Fruit fly (Drosophila melanogaster) whole organism, embryonic: ENCODE results near the gene CG4594.

ENCODE experiments used
- CG10366 ChIP-seq: fragments of 200-800 bp; sonication (Bioruptor generic); IDR thresholded peaks from 2 replicates; pipeline ENCODE4 v1.3.6; 2022; ENCODE audit warnings: missing biosample characterization, missing genetic modification characterization
- CG11093 ChIP-seq: fragments of 200-800 bp; sonication (Bioruptor generic); IDR thresholded peaks from 3 replicates; pipeline ENCODE4 v1.3.6; 2022; ENCODE audit warnings: missing biosample characterization, missing genetic modification characterization
- CG11247 ChIP-seq: fragments of 200-800 bp; sonication (Bioruptor generic); IDR thresholded peaks from 2 replicates; pipeline ENCODE4 v1.3.6; 2022; ENCODE audit warnings: missing biosample characterization, missing genetic modification characterization
- CG12155 ChIP-seq: fragments of 200-800 bp; sonication (Bioruptor generic); optimal IDR thresholded peaks from 3 replicates; lab custom pipeline; 2016; ENCODE audit warnings: missing biosample characterization, missing genetic modification characterization
- CG12942 ChIP-seq: fragments of 200-800 bp; sonication (Bioruptor generic); optimal IDR thresholded peaks from 3 replicates; lab custom pipeline; 2016; ENCODE audit warnings: missing biosample characterization, missing genetic modification characterization
- CG13123 ChIP-seq: fragments of 200-800 bp; sonication (Bioruptor generic); optimal IDR thresholded peaks from 2 replicates; lab custom pipeline; 2016; ENCODE audit warnings: missing biosample characterization, missing genetic modification characterization
- CG13424 ChIP-seq: fragments of 200-800 bp; sonication (Bioruptor generic); optimal IDR thresholded peaks from 2 replicates; lab custom pipeline; 2019; ENCODE audit warnings: missing biosample characterization, mild to moderate bottlenecking, missing genetic modification characterization, moderate library complexity
- CG16815 ChIP-seq: fragments of 200-800 bp; sonication (Bioruptor generic); optimal IDR thresholded peaks from 3 replicates; lab custom pipeline; 2017; ENCODE audit warnings: missing biosample characterization, mild to moderate bottlenecking, missing genetic modification characterization
- CG31388 ChIP-seq: fragments of 200-800 bp; sonication (Bioruptor generic); optimal IDR thresholded peaks from 2 replicates; lab custom pipeline; 2016; ENCODE audit warnings: missing biosample characterization, missing genetic modification characterization
- CG3726 ChIP-seq: fragments of 200-800 bp; sonication (Bioruptor generic); IDR thresholded peaks from 3 replicates; pipeline ENCODE4, ENCODE4 v1.3.6; 2022; ENCODE audit warnings: missing biosample characterization, missing genetic modification characterization
- CG3995 ChIP-seq: fragments of 200-800 bp; sonication (Bioruptor generic); optimal IDR thresholded peaks from 3 replicates; lab custom pipeline; 2016; ENCODE audit warnings: missing biosample characterization, missing genetic modification characterization
- CG6175 ChIP-seq: fragments of 200-800 bp; sonication (Bioruptor generic); IDR thresholded peaks from 3 replicates; pipeline ENCODE4 v1.3.6; 2022; ENCODE audit warnings: missing biosample characterization, missing genetic modification characterization
- CG6254 ChIP-seq: fragments of 200-800 bp; sonication (Bioruptor generic); optimal IDR thresholded peaks from 3 replicates; lab custom pipeline; 2017; ENCODE audit warnings: mild to moderate bottlenecking, missing biosample characterization, missing genetic modification reagents, missing genetic modification characterization
- CG6791 ChIP-seq: fragments of 200-800 bp; sonication (Bioruptor generic); IDR thresholded peaks from 3 replicates; pipeline ENCODE4 v1.3.6; 2022; ENCODE audit warnings: missing biosample characterization, missing genetic modification characterization; ENCODE audit not compliant: partially characterized antibody
- CG7271 ChIP-seq: fragments of 200-800 bp; sonication (Bioruptor generic); optimal IDR thresholded peaks from 2 replicates; lab custom pipeline; 2018; ENCODE audit warnings: missing biosample characterization, mild to moderate bottlenecking, missing genetic modification characterization, moderate library complexity
- CG7357 ChIP-seq: fragments of 200-800 bp; sonication (Bioruptor generic); IDR thresholded peaks from 3 replicates; pipeline ENCODE4 v1.3.6; 2022; ENCODE audit warnings: missing biosample characterization, missing genetic modification characterization
- CG7745 ChIP-seq: fragments of 200-800 bp; sonication (Bioruptor generic); optimal IDR thresholded peaks from 2 replicates; lab custom pipeline; 2018; ENCODE audit warnings: missing biosample characterization, mild to moderate bottlenecking, missing genetic modification characterization, moderate library complexity
- CG8924 ChIP-seq: fragments of 200-800 bp; optimal IDR thresholded peaks from 3 replicates; lab custom pipeline; 2019; ENCODE audit warnings: missing biosample characterization, mild to moderate bottlenecking, missing genetic modification characterization, moderate library complexity
- CHES-1-like ChIP-seq: fragments of 200-800 bp; sonication (Bioruptor generic); optimal IDR thresholded peaks from 2 replicates; lab custom pipeline; 2016; ENCODE audit warnings: missing biosample characterization, missing genetic modification characterization
- E2f1 ChIP-seq: fragments of 200-800 bp; sonication (Bioruptor generic); IDR thresholded peaks from 2 replicates; pipeline ENCODE4 v1.3.6; 2022; ENCODE audit warnings: missing biosample characterization, missing genetic modification characterization
- Ets97D ChIP-seq: fragments of 200-800 bp; sonication (Bioruptor generic); optimal IDR thresholded peaks from 3 replicates; lab custom pipeline; 2016; ENCODE audit warnings: missing biosample characterization, missing genetic modification characterization
- Lhr ChIP-seq: fragments of 200-800 bp; sonication (Bioruptor generic); optimal IDR thresholded peaks from 3 replicates; lab custom pipeline; 2017; ENCODE audit warnings: mild to moderate bottlenecking, missing biosample characterization, missing genetic modification reagents, missing genetic modification characterization
- Lim3 ChIP-seq: fragments of 200-800 bp; sonication (Bioruptor generic); IDR thresholded peaks from 2 replicates; pipeline ENCODE4 v1.3.6; 2022; ENCODE audit warnings: missing biosample characterization, missing genetic modification characterization
- MESR4 ChIP-seq: fragments of 200-800 bp; sonication (Bioruptor generic); optimal IDR thresholded peaks from 2 replicates; lab custom pipeline; 2018; ENCODE audit warnings: missing biosample characterization, mild to moderate bottlenecking, missing genetic modification characterization, moderate library complexity
- Mrtf ChIP-seq: fragments of 200-800 bp; sonication (Bioruptor generic); IDR thresholded peaks from 3 replicates; pipeline ENCODE4 v1.3.6; 2022; ENCODE audit warnings: missing biosample characterization, missing genetic modification characterization
- Nf-YC ChIP-seq: fragments of 200-800 bp; optimal IDR thresholded peaks from 3 replicates; lab custom pipeline; 2019; ENCODE audit warnings: missing biosample characterization, mild to moderate bottlenecking, missing genetic modification characterization, moderate library complexity
- TFAM ChIP-seq: fragments of 200-800 bp; sonication (Bioruptor generic); optimal IDR thresholded peaks from 2 replicates; lab custom pipeline; 2017; ENCODE audit warnings: missing biosample characterization, missing genetic modification characterization, inconsistent platforms
- Xbp1 ChIP-seq: fragments of 200-800 bp; sonication (Bioruptor generic); optimal IDR thresholded peaks from 3 replicates; lab custom pipeline; 2016; ENCODE audit warnings: missing biosample characterization, mild to moderate bottlenecking, missing genetic modification characterization
- ap ChIP-seq: fragments of 200-800 bp; sonication (Bioruptor generic); IDR thresholded peaks from 2 replicates; pipeline ENCODE4 v1.3.6; 2022; ENCODE audit warnings: missing biosample characterization, missing genetic modification characterization
- cas ChIP-seq: fragments of 200-800 bp; sonication (Bioruptor generic); IDR thresholded peaks from 2 replicates; pipeline ENCODE4 v1.3.6; 2022; ENCODE audit warnings: missing biosample characterization, missing genetic modification characterization
- caup ChIP-seq: fragments of 200-800 bp; sonication (Bioruptor generic); optimal IDR thresholded peaks from 3 replicates; lab custom pipeline; 2017; ENCODE audit warnings: missing biosample characterization, mild to moderate bottlenecking, missing genetic modification characterization, moderate library complexity; ENCODE audit not compliant: severe bottlenecking
- corto ChIP-seq: fragments of 200-800 bp; sonication (Bioruptor generic); optimal IDR thresholded peaks from 2 replicates; lab custom pipeline; 2016; ENCODE audit warnings: missing biosample characterization, mild to moderate bottlenecking, missing genetic modification characterization, moderate library complexity
- cwo ChIP-seq: fragments of 200-800 bp; sonication (Bioruptor generic); optimal IDR thresholded peaks from 3 replicates; lab custom pipeline; 2017; ENCODE audit warnings: missing biosample characterization, missing genetic modification characterization, mild to moderate bottlenecking, moderate library complexity, missing genetic modification reagents
- fru ChIP-seq: fragments of >200 bp; optimal IDR thresholded peaks from 2 replicates; lab custom pipeline; 2017
- hbn ChIP-seq: fragments of 200-800 bp; sonication (Bioruptor generic); IDR thresholded peaks from 2 replicates; pipeline ENCODE4 v1.3.6; 2022; ENCODE audit warnings: missing biosample characterization, missing genetic modification characterization; ENCODE audit not compliant: partially characterized antibody
- hth ChIP-seq: fragments of >200 bp; optimal IDR thresholded peaks from 2 replicates; lab custom pipeline; 2017; ENCODE audit warnings: inconsistent platforms
- kni ChIP-seq: fragments of 200-800 bp; sonication (Bioruptor generic); optimal IDR thresholded peaks from 3 replicates; lab custom pipeline; 2017; ENCODE audit warnings: mild to moderate bottlenecking, missing biosample characterization, missing genetic modification reagents, missing genetic modification characterization
- lbe ChIP-seq: fragments of 200-800 bp; sonication (Bioruptor generic); optimal IDR thresholded peaks from 2 replicates; lab custom pipeline; 2016; ENCODE audit warnings: missing biosample characterization, mild to moderate bottlenecking, missing genetic modification characterization
- lilli ChIP-seq: fragments of 200-800 bp; sonication (Bioruptor generic); optimal IDR thresholded peaks from 3 replicates; lab custom pipeline; 2016; ENCODE audit warnings: missing biosample characterization, missing genetic modification characterization
- maf-S ChIP-seq: fragments of 200-800 bp; sonication (Bioruptor generic); optimal IDR thresholded peaks from 2 replicates; lab custom pipeline; 2016; ENCODE audit warnings: missing biosample characterization, missing genetic modification characterization
- mirr ChIP-seq: fragments of 200-800 bp; sonication (Bioruptor generic); optimal IDR thresholded peaks from 3 replicates; lab custom pipeline; 2018; ENCODE audit warnings: missing biosample characterization, mild to moderate bottlenecking, missing genetic modification characterization
- odd ChIP-seq: fragments of 200-800 bp; sonication (Bioruptor generic); optimal IDR thresholded peaks from 2 replicates; lab custom pipeline; 2017; ENCODE audit warnings: missing biosample characterization, mild to moderate bottlenecking, missing genetic modification characterization
- ranshi ChIP-seq: fragments of 200-800 bp; sonication (Bioruptor generic); IDR thresholded peaks from 2 replicates; pipeline ENCODE4 v1.3.6; 2022; ENCODE audit warnings: missing biosample characterization, missing genetic modification characterization
- run ChIP-seq: fragments of 200-800 bp; sonication (Bioruptor generic); optimal IDR thresholded peaks from 3 replicates; lab custom pipeline; 2018; ENCODE audit warnings: missing biosample characterization, mild to moderate bottlenecking, missing genetic modification characterization
- sc ChIP-seq, 3 experiments: fragments of >200 bp in 2 of 3; fragments of 200-800 bp in 1 of 3; sonication (Bioruptor generic) in 1 of 3; optimal IDR thresholded peaks; 2 replicates in 2 of 3; 3 replicates in 1 of 3; lab custom pipeline; 2017; ENCODE audit warnings: mild to moderate bottlenecking in 1 of 3, missing biosample characterization in 1 of 3, missing genetic modification characterization in 1 of 3, missing genetic modification reagents in 1 of 3
- sens-2 ChIP-seq: fragments of 200-800 bp; sonication (Bioruptor generic); IDR thresholded peaks from 2 replicates; pipeline ENCODE4 v1.3.6; 2022; ENCODE audit warnings: missing biosample characterization, missing genetic modification characterization
- slp2 ChIP-seq: fragments of 200-800 bp; sonication (Bioruptor generic); optimal IDR thresholded peaks from 2 replicates; lab custom pipeline; 2016; ENCODE audit warnings: missing biosample characterization, missing genetic modification characterization
- tap ChIP-seq: fragments of 200-800 bp; optimal IDR thresholded peaks from 3 replicates; lab custom pipeline; 2019; ENCODE audit warnings: missing biosample characterization, mild to moderate bottlenecking, missing genetic modification characterization, moderate library complexity
- tup ChIP-seq: fragments of 200-800 bp; sonication (Bioruptor generic); optimal IDR thresholded peaks from 2 replicates; lab custom pipeline; 2016; ENCODE audit warnings: missing biosample characterization, mild to moderate bottlenecking, missing genetic modification characterization, moderate library complexity
- vvl ChIP-seq: fragments of 200-800 bp; sonication (Bioruptor generic); IDR thresholded peaks from 2 replicates; pipeline ENCODE4 v1.3.6; 2022; ENCODE audit warnings: missing biosample characterization, missing genetic modification characterization

CG4594 gene

DNA sequence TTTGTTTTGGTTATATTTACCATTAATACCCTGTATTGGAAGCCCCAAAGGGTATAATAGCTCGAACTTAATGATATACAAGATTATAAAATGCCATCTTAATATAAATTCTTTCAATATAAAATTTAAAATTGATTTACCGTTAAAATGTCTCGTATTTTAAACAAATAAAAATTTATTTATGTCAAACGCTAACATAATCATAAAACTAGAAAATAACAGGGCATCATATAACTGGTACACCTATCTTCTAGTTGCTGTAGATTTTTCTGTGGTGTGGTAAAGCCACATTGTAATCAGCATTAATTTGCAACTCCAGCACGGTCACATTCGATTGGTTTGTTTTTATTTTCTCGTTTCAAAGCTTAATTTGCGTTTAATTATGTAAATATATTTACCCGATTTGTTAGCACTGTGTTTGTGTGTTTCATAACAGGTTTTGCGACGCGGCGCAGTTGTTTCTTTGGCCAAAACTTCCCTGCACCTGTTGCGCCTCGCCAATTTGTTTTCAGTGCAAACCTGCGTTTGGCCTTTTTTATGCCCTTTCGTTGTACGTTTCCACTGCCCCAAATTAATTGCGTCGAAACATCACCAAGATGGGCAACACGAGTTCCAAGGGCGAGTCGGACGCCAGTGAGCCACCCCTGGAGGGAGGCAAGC, 37.2 kb downstream of the CG4594 start, which contains the start of the genes CG4658 and CG5846 (continued):
- TF ChIP-seq Lim3 (GFP tag; lab: Robert Waterston, UW) = peak; percentile 61; the same call in 1 of the 2 replicates
- TF ChIP-seq hth (lab: Kevin White, UChicago) = no peak
- TF ChIP-seq TFAM (GFP tag; lab: Kevin White, UChicago) = peak; percentile 67
- peak; percentile 80 for TF ChIP-seq Lhr (GFP tag; lab: Kevin White, UChicago)
- TF ChIP-seq CG13123 (GFP tag; lab: Kevin White, UChicago) = peak; percentile 90
- TF ChIP-seq Nf-YC = peak; percentile 81
- TF ChIP-seq CG6791 (GFP tag; lab: Robert Waterston, UW) = no peak
- peak; percentile 59 for TF ChIP-seq Ets97D
- TF ChIP-seq CG7745 (tag; lab: Kevin White, UChicago) = peak; percentile 69
- TF ChIP-seq odd (GFP tag; lab: Kevin White, UChicago) = peak; percentile 89
- TF ChIP-seq cwo (GFP tag; lab: Kevin White, UChicago) = peak; percentile 82
- TF ChIP-seq tup = peak; percentile 60
- peak; percentile 87 for TF ChIP-seq Mrtf
- peak; percentile 92 for TF ChIP-seq CG10366 (GFP tag; lab: Robert Waterston, UW)
- peak; percentile 62 for TF ChIP-seq maf-S
- TF ChIP-seq CG7357 = peak; percentile 89
- TF ChIP-seq lilli (GFP tag; lab: Kevin White, UChicago) = peak; percentile 94
- peak; percentile 94 for TF ChIP-seq CG13424 (tag; lab: Kevin White, UChicago)
- TF ChIP-seq CG12942 (GFP tag; lab: Kevin White, UChicago) = peak; percentile 94
- TF ChIP-seq CG6175 (GFP tag; lab: Robert Waterston, UW) = peak; percentile 63; the same call in 2 of the 3 replicates
- peak; percentile 94 for TF ChIP-seq CG7271 (tag; lab: Kevin White, UChicago)
- peak; percentile 96 for TF ChIP-seq E2f1 (GFP tag; lab: Robert Waterston, UW)
- TF ChIP-seq CG11247 (GFP tag; lab: Robert Waterston, UW) = peak; percentile 88
- peak; percentile 29 for TF ChIP-seq kni (GFP tag; lab: Kevin White, UChicago)
- TF ChIP-seq Xbp1 = peak; percentile 97
- peak; percentile 96 for TF ChIP-seq CG8924 (tag; lab: Kevin White, UChicago)
- TF ChIP-seq hbn (GFP tag; lab: Robert Waterston, UW) = no peak
- TF ChIP-seq CG6254 (GFP tag; lab: Kevin White, UChicago) = peak; percentile 81
- TF ChIP-seq CG31388 (GFP tag; lab: Kevin White, UChicago) = peak; percentile 77
- TF ChIP-seq CHES-1-like (GFP tag; lab: Kevin White, UChicago) = peak; percentile 71
- peak; percentile 36 for TF ChIP-seq CG3995
- TF ChIP-seq ap (GFP tag; lab: Robert Waterston, UW) = peak; percentile 94
- TF ChIP-seq CG11093 (GFP tag; lab: Robert Waterston, UW) = peak; percentile 91
- peak; percentile 96 for TF ChIP-seq ranshi (GFP tag; lab: Robert Waterston, UW)
- peak; percentile 95 for TF ChIP-seq run
- peak; percentile 87 for TF ChIP-seq cas (GFP tag; lab: Robert Waterston, UW)
- no peak for TF ChIP-seq fru
- TF ChIP-seq corto (GFP tag; lab: Kevin White, UChicago) = peak; percentile 18
- TF ChIP-seq lbe (GFP tag; lab: Kevin White, UChicago) = peak; percentile 74
- TF ChIP-seq sc (optimal IDR thresholded peaks at IDR 0.05; lab: Kevin White, UChicago) = no peak
- TF ChIP-seq sc (GFP tag; optimal IDR thresholded peaks at IDR 0.05; lab: Kevin White, UChicago) = peak; percentile 82
- peak; percentile 92 for TF ChIP-seq CG12155
- TF ChIP-seq sens-2 (GFP tag; lab: Robert Waterston, UW) = peak; percentile 75
- TF ChIP-seq vvl = peak; percentile 98
- TF ChIP-seq CG16815 = peak; percentile 90
- peak; percentile 92 for TF ChIP-seq tap (tag; lab: Kevin White, UChicago)
- TF ChIP-seq MESR4 = peak; percentile 60
- TF ChIP-seq caup (GFP tag; lab: Kevin White, UChicago) = peak; percentile 88
- peak; percentile 94 for TF ChIP-seq CG3726 (GFP tag; lab: Robert Waterston, UW)
- peak; percentile 45 for TF ChIP-seq mirr (GFP tag; lab: Kevin White, UChicago)
- peak; percentile 73 for TF ChIP-seq slp2
